Worm (Caenorhabditis elegans) whole organism, L1 larva: Measurements from ENCODE around the gene C06H2.7.
A peak's percentile ranks its signal among the peaks of the same experiment; 100 is the strongest.
"Not testable (repeated sequence)": the region's sequence is repeated elsewhere in the genome, so short reads cannot be mapped to it uniquely, and the experiment has no call there.

Experiments used
- C16A3.4 ChIP-seq: fragments of 150-350 bp; optimal IDR thresholded peaks from 2 replicates; lab custom pipeline; 2014; ENCODE audit warnings: missing biosample characterization, missing genetic modification characterization
- aha-1 ChIP-seq: fragments of 150-350 bp; optimal IDR thresholded peaks from 2 replicates; lab custom pipeline; 2014; ENCODE audit warnings: missing biosample characterization, missing genetic modification characterization
- blmp-1 ChIP-seq: fragments of 150-350 bp; optimal IDR thresholded peaks from 2 replicates; lab custom pipeline; 2014; ENCODE audit warnings: missing biosample characterization, missing genetic modification characterization
- ceh-63 ChIP-seq: fragments of 200-800 bp; sonication (Bioruptor generic); optimal IDR thresholded peaks from 2 replicates; lab custom pipeline; 2018; ENCODE audit warnings: mild to moderate bottlenecking, missing genetic modification characterization, missing compliant biosample characterization
- ceh-8 ChIP-seq: fragments of 200-800 bp; sonication (Bioruptor generic); optimal IDR thresholded peaks from 2 replicates; lab custom pipeline; 2018; ENCODE audit warnings: mild to moderate bottlenecking, missing genetic modification characterization, moderate library complexity, missing compliant biosample characterization
- ceh-82 ChIP-seq, 3 experiments: fragments of 150-350 bp in 1 of 3; sonication (generic microtip) in 2 of 3; optimal IDR thresholded peaks; 2 replicates each; lab custom pipeline; 2014 to 2017; ENCODE audit warnings: missing biosample characterization in 3 of 3, missing genetic modification characterization in 3 of 3
- ceh-88 ChIP-seq: fragments of 200-800 bp; sonication (Bioruptor generic); IDR thresholded peaks from 2 replicates; pipeline ENCODE4 v1.3.6; 2022; ENCODE audit warnings: missing genetic modification characterization, missing compliant biosample characterization
- ceh-90 ChIP-seq: sonication (generic microtip); optimal IDR thresholded peaks from 2 replicates; lab custom pipeline; 2016; ENCODE audit warnings: missing genetic modification characterization, missing compliant biosample characterization
- ces-1 ChIP-seq: fragments of 150-350 bp; optimal IDR thresholded peaks from 2 replicates; lab custom pipeline; 2014; ENCODE audit warnings: missing biosample characterization, missing genetic modification reagents, missing genetic modification characterization
- efl-1 ChIP-seq, 4 experiments: fragments of 150-350 bp; optimal IDR thresholded peaks in 3 of 4; peaks in 1 of 4; 1 replicate in 1 of 4; 2 replicates in 3 of 4; lab custom pipeline; 2014; ENCODE audit warnings: missing biosample characterization in 2 of 4, missing genetic modification characterization in 2 of 4, missing genetic modification reagents in 2 of 4
- efl-3 ChIP-seq: fragments of 200-800 bp; sonication (Bioruptor generic); optimal IDR thresholded peaks from 2 replicates; lab custom pipeline; 2018; ENCODE audit warnings: mild to moderate bottlenecking, missing genetic modification characterization, missing compliant biosample characterization
- egl-13 ChIP-seq: sonication (generic microtip); optimal IDR thresholded peaks from 2 replicates; lab custom pipeline; 2016; ENCODE audit warnings: missing genotype, missing genetic modification reagents, missing genetic modification characterization, missing compliant biosample characterization
- elt-3 ChIP-seq, 6 experiments: fragments of 150-350 bp in 1 of 6; sonication (generic microtip); optimal IDR thresholded peaks; 2 replicates each; lab custom pipeline; 2017 to 2018; ENCODE audit warnings: missing biosample characterization in 6 of 6, missing genetic modification characterization in 6 of 6, inconsistent platforms in 1 of 6
- ets-5 ChIP-seq: fragments of 200-800 bp; sonication (Bioruptor generic); IDR thresholded peaks from 2 replicates; pipeline ENCODE4 v1.3.6; 2022; ENCODE audit warnings: missing genetic modification characterization, missing compliant biosample characterization
- fkh-4 ChIP-seq: sonication (generic microtip); optimal IDR thresholded peaks from 2 replicates; lab custom pipeline; 2016; ENCODE audit warnings: missing compliant biosample characterization, missing genetic modification characterization, borderline replicate concordance
- fkh-8 ChIP-seq: sonication (generic microtip); optimal IDR thresholded peaks from 2 replicates; lab custom pipeline; 2016; ENCODE audit warnings: mild to moderate bottlenecking, missing genetic modification characterization, missing compliant biosample characterization
- jun-1 ChIP-seq: fragments of 150-350 bp; optimal IDR thresholded peaks from 2 replicates; lab custom pipeline; 2014; ENCODE audit warnings: missing biosample characterization, missing genetic modification reagents, missing genetic modification characterization
- lin-14 ChIP-seq: fragments of 200-800 bp; sonication (Bioruptor generic); optimal IDR thresholded peaks from 2 replicates; lab custom pipeline; 2018; ENCODE audit warnings: mild to moderate bottlenecking, missing genetic modification characterization, moderate library complexity, missing compliant biosample characterization
- lin-35 ChIP-seq, 2 experiments: fragments of 150-350 bp; optimal IDR thresholded peaks; 2 replicates each; lab custom pipeline; 2014; ENCODE audit warnings: missing biosample characterization in 2 of 2, missing genetic modification characterization in 2 of 2, missing genetic modification reagents in 2 of 2
- lin-39 ChIP-seq: fragments of 150-350 bp; optimal IDR thresholded peaks from 2 replicates; lab custom pipeline; 2014; ENCODE audit warnings: missing biosample characterization, missing genetic modification reagents, missing genetic modification characterization
- lir-3 ChIP-seq: sonication (generic microtip); optimal IDR thresholded peaks from 2 replicates; lab custom pipeline; 2016; ENCODE audit warnings: mild to moderate bottlenecking, missing genetic modification characterization, moderate library complexity, missing compliant biosample characterization; ENCODE audit not compliant: poor library complexity
- lsy-2 ChIP-seq, 2 experiments: fragments of 150-350 bp; optimal IDR thresholded peaks; 2 replicates each; lab custom pipeline; 2014; ENCODE audit warnings: missing biosample characterization in 2 of 2, missing genetic modification characterization in 2 of 2
- mab-9 ChIP-seq: fragments of 200-800 bp; sonication (Bioruptor generic); IDR thresholded peaks from 2 replicates; pipeline ENCODE4 v1.3.6; 2022; ENCODE audit warnings: missing genetic modification reagents, missing genetic modification characterization, missing compliant biosample characterization
- mdl-1 ChIP-seq, 2 experiments: fragments of 150-350 bp; optimal IDR thresholded peaks; 2 replicates each; lab custom pipeline; 2014 to 2017; ENCODE audit warnings: missing biosample characterization in 2 of 2, missing genetic modification characterization in 2 of 2, inconsistent platforms in 1 of 2
- nhr-19 ChIP-seq: fragments of 200-800 bp; sonication (Bioruptor generic); conservative IDR thresholded peaks from 2 replicates; pipeline ENCODE4 v1.3.6; 2022; ENCODE audit warnings: missing genetic modification characterization, missing compliant biosample characterization
- nhr-20 ChIP-seq: sonication (generic microtip); optimal IDR thresholded peaks from 2 replicates; lab custom pipeline; 2016; ENCODE audit warnings: mild to moderate bottlenecking, missing genetic modification characterization, missing compliant biosample characterization
- nhr-71 ChIP-seq: sonication (generic microtip); optimal IDR thresholded peaks from 2 replicates; lab custom pipeline; 2016; ENCODE audit warnings: mild to moderate bottlenecking, missing genetic modification characterization, moderate library complexity, missing compliant biosample characterization
- nhr-84 ChIP-seq: sonication (generic microtip); optimal IDR thresholded peaks from 2 replicates; lab custom pipeline; 2017; ENCODE audit warnings: missing biosample characterization, missing genetic modification characterization
- nhr-85 ChIP-seq: sonication (generic microtip); peaks from one replicate; lab custom pipeline; 2016; ENCODE audit warnings: missing genetic modification characterization, inconsistent platforms, missing compliant biosample characterization
- pag-3 ChIP-seq: sonication (generic microtip); optimal IDR thresholded peaks from 2 replicates; lab custom pipeline; 2017; ENCODE audit warnings: missing genetic modification characterization, mild to moderate bottlenecking, missing compliant biosample characterization, antibody characterized with exemption, borderline replicate concordance; ENCODE audit not compliant: insufficient read depth
- pax-3 ChIP-seq: fragments of 200-800 bp; sonication (Bioruptor generic); optimal IDR thresholded peaks from 2 replicates; lab custom pipeline; 2018; ENCODE audit warnings: mild to moderate bottlenecking, missing genetic modification characterization, moderate library complexity, missing compliant biosample characterization
- tbx-2 ChIP-seq: sonication (generic microtip); optimal IDR thresholded peaks from 2 replicates; lab custom pipeline; 2016; ENCODE audit warnings: missing genetic modification characterization, missing compliant biosample characterization
- unc-62 ChIP-seq: fragments of 150-350 bp; optimal IDR thresholded peaks from 2 replicates; lab custom pipeline; 2014; ENCODE audit warnings: missing biosample characterization, missing genetic modification reagents, missing genetic modification characterization
- unc-86 ChIP-seq: sonication (generic microtip); optimal IDR thresholded peaks from 2 replicates; lab custom pipeline; 2016; ENCODE audit warnings: missing genetic modification characterization, missing compliant biosample characterization
- vab-15 ChIP-seq: sonication (generic microtip); optimal IDR thresholded peaks from 2 replicates; lab custom pipeline; 2017; ENCODE audit warnings: missing genotype, mild to moderate bottlenecking, missing genetic modification characterization, missing compliant biosample characterization
- zag-1 ChIP-seq: fragments of 150-350 bp; optimal IDR thresholded peaks from 2 replicates; lab custom pipeline; 2014; ENCODE audit warnings: missing biosample characterization, missing genetic modification characterization

The C06H2.7 gene

ce11 chrV:11113041-11113574 lies 31.5 kb downstream of the C06H2.7 start, which contains the start of gene erfa-3 (continued):
- TF ChIP-seq ces-1 (GFP tag; lab: Kevin White, UChicago) (no peak), nhr-71 (tag; lab: Kevin White, UChicago) (peak; percentile 70), pag-3 (no peak), ceh-63 (GFP tag; lab: Kevin White, UChicago) (no peak), nhr-84 (tag; lab: Kevin White, UChicago) (peak; percentile 5), jun-1 (tag; lab: Kevin White, UChicago) (peak; percentile 33)

- TF ChIP-seq unc-62 (GFP tag; lab: Kevin White, UChicago); lsy-2 (tag; optimal IDR thresholded peaks at IDR 0.05; lab: Kevin White, UChicago); fkh-4 (tag; lab: Kevin White, UChicago): not testable (repeated sequence)
Observed at ce11 chrV:11109647-11110046, 34.9 kb downstream of the C06H2.7 start, which contains the start of gene Y42A5A.5. TSS of gene Y42A5A.5 (minus strand) at chrV:11109747.

- TF ChIP-seq efl-3 (GFP tag; lab: Kevin White, UChicago), result no peak
- TF ChIP-seq, all 84 proteins: peak for 0
Observed at ce11 chrV:11104408-11104807, 40.2 kb downstream of the C06H2.7 start.

ce11 chrV:11098599-11098998 lies 46.0 kb downstream of the C06H2.7 start, which contains the start of gene cdkl-1:
TSS of gene cdkl-1 (plus strand) at chrV:11098899.
- TF ChIP-seq lir-3 (tag; lab: Kevin White, UChicago) (no peak), zag-1 (no peak), mab-9 (GFP tag; lab: Robert Waterston, UW) (no peak), unc-86 (tag; lab: Kevin White, UChicago) (no peak), ceh-8 (GFP tag; lab: Kevin White, UChicago) (no peak), egl-13 (tag; lab: Kevin White, UChicago) (no peak), mdl-1 (tag; optimal IDR thresholded peaks at IDR 0.05; lab: Kevin White, UChicago) (no peak), blmp-1 (tag; lab: Kevin White, UChicago) (no peak), nhr-84 (tag; lab: Kevin White, UChicago) (no peak), tbx-2 (no peak), nhr-19 (no peak)

- TF ChIP-seq pag-3 (no peak), elt-3 (tag; optimal IDR thresholded peaks at IDR 0.05; lab: Kevin White, UChicago) (peak in 1 of 6 experiments; percentile 21), blmp-1 (tag; lab: Kevin White, UChicago) (peak; percentile 5)
Observed at ce11 chrV:11095873-11096272, 48.7 kb downstream of the C06H2.7 start, which contains the start of gene Y42A5A.3. TSS of gene Y42A5A.3 (minus strand) at chrV:11095973.

- peak in 1 of 6 experiments; percentile 28 for TF ChIP-seq elt-3 (tag; optimal IDR thresholded peaks at IDR 0.05; lab: Kevin White, UChicago)
- peak; percentile 26 for TF ChIP-seq nhr-20
- TF ChIP-seq vab-15, result no peak
- no peak for TF ChIP-seq ceh-88
- TF ChIP-seq nhr-85 (tag; lab: Kevin White, UChicago), result peak; percentile 81
- TF ChIP-seq efl-1 (optimal IDR thresholded peaks at IDR 0.05; lab: Kevin White, UChicago), result no peak
- TF ChIP-seq efl-1 (GFP tag; optimal IDR thresholded peaks at IDR 0.05 in 1 of 2; lab: Kevin White, UChicago), result peak in 1 of 2 experiments; percentile 39
- no peak for TF ChIP-seq ceh-90 (tag; lab: Kevin White, UChicago)
- peak; percentile 24 for TF ChIP-seq tbx-2
- no peak for TF ChIP-seq pax-3 (tag; lab: Kevin White, UChicago)
- peak; percentile 19 for TF ChIP-seq blmp-1 (tag; lab: Kevin White, UChicago)
- no peak for TF ChIP-seq lin-39
- TF ChIP-seq mdl-1 (tag; optimal IDR thresholded peaks at IDR 0.05; lab: Kevin White, UChicago), result peak in 1 of 2 experiments; percentile 22
- no peak for TF ChIP-seq C16A3.4 (tag; lab: Kevin White, UChicago)
- TF ChIP-seq lin-14, result peak; percentile 57
- no peak for TF ChIP-seq fkh-8 (tag; lab: Kevin White, UChicago)
- TF ChIP-seq ets-5 (GFP tag; lab: Robert Waterston, UW), result no peak
- no peak for TF ChIP-seq aha-1 (tag; lab: Kevin White, UChicago)
- peak; percentile 3 for TF ChIP-seq nhr-71 (tag; lab: Kevin White, UChicago)
- TF ChIP-seq ceh-82 (tag; optimal IDR thresholded peaks at IDR 0.05; lab: Kevin White, UChicago), result no peak
- TF ChIP-seq lin-35 (GFP tag; optimal IDR thresholded peaks at IDR 0.05; lab: Kevin White, UChicago), result peak in 1 of 2 experiments; percentile 29
Observed at ce11 chrV:11094698-11095097, 49.9 kb downstream of the C06H2.7 start.
